Worm (Caenorhabditis elegans): Measurements from ENCODE around the gene sup-36.

Gene sup-36

ce11 chrIV:6562039-6562438 is 39.4 kb upstream of the sup-36 start:
- TF ChIP-seq gmeb-1 (tag; optimal IDR thresholded peaks at IDR 0.05) (no peak), nhr-6 (tag; optimal IDR thresholded peaks at IDR 0.05) (no peak), nhr-25 (tag; optimal IDR thresholded peaks at IDR 0.05) (no peak), lin-39 (tag; optimal IDR thresholded peaks at IDR 0.05) (no peak), nhr-237 (tag; optimal IDR thresholded peaks at IDR 0.05) (no peak), nhr-77 (tag; optimal IDR thresholded peaks at IDR 0.05) (no peak), ztf-4 (tag; optimal IDR thresholded peaks at IDR 0.05) (no peak), aly-2 (tag; optimal IDR thresholded peaks at IDR 0.05) (no peak), nhr-21 (tag; optimal IDR thresholded peaks at IDR 0.05) (no peak), nhr-12 (tag; optimal IDR thresholded peaks at IDR 0.05) (no peak), F13H6.1 (tag; optimal IDR thresholded peaks at IDR 0.05) (no peak), lin-13 (GFP tag; optimal IDR thresholded peaks at IDR 0.05) (no peak), elt-1 (tag; optimal IDR thresholded peaks at IDR 0.05) (no peak), snpc-4 (tag; optimal IDR thresholded peaks at IDR 0.05) (no peak)

- TF ChIP-seq nhr-129 (tag; optimal IDR thresholded peaks at IDR 0.05) (no peak), nhr-21 (tag; optimal IDR thresholded peaks at IDR 0.05) (no peak), sma-9 (GFP tag; optimal IDR thresholded peaks at IDR 0.05) (no peak), sma-9 (tag; optimal IDR thresholded peaks at IDR 0.05) (no peak), ceh-16 (tag; optimal IDR thresholded peaks at IDR 0.05) (no peak), unc-62 (GFP tag; optimal IDR thresholded peaks at IDR 0.05) (no peak), ztf-1 (GFP tag; conservative IDR thresholded peaks at IDR 0.05) (no peak), nhr-11 (tag; optimal IDR thresholded peaks at IDR 0.05) (no peak), crh-2 (tag; optimal IDR thresholded peaks at IDR 0.05) (no peak), ceh-82 (tag; optimal IDR thresholded peaks at IDR 0.05) (no peak), peb-1 (tag; optimal IDR thresholded peaks at IDR 0.05) (no peak), nhr-23 (tag; optimal IDR thresholded peaks at IDR 0.05) (no peak), elt-3 (tag; optimal IDR thresholded peaks at IDR 0.05) (no peak), zag-1 (tag; optimal IDR thresholded peaks at IDR 0.05) (no peak), nhr-6 (tag; optimal IDR thresholded peaks at IDR 0.05) (no peak), egl-27 (tag; optimal IDR thresholded peaks at IDR 0.05) (no peak)
These were observed 35.9 kb upstream of the sup-36 start for ce11 chrIV:6565605-6566004.

ce11 chrIV:6572238-6572637 is 29.2 kb upstream of the sup-36 start, which contains the start of gene bicd-1:
Gene bicd-1, minus strand, starts transcription at chrIV:6572338.
- TF ChIP-seq fos-1 (tag; optimal IDR thresholded peaks at IDR 0.05): no peak
- no peak for TF ChIP-seq mdl-1 (tag; optimal IDR thresholded peaks at IDR 0.05)
- no peak for TF ChIP-seq crh-2 (tag; optimal IDR thresholded peaks at IDR 0.05)
- no peak for TF ChIP-seq lsy-2 (tag; optimal IDR thresholded peaks at IDR 0.05)

- no peak for TF ChIP-seq blmp-1 (tag; optimal IDR thresholded peaks at IDR 0.05; ENCODE audit: insufficient read depth)
- no peak for TF ChIP-seq unc-39 (tag; optimal IDR thresholded peaks at IDR 0.05)
- no peak for TF ChIP-seq egl-27 (tag; optimal IDR thresholded peaks at IDR 0.05)
- TF ChIP-seq C34F6.9 (tag; optimal IDR thresholded peaks at IDR 0.05): no peak
- TF ChIP-seq zag-1 (tag; optimal IDR thresholded peaks at IDR 0.05): no peak
- TF ChIP-seq elt-1 (tag; optimal IDR thresholded peaks at IDR 0.05): no peak
- no peak for TF ChIP-seq ceh-16 (tag; optimal IDR thresholded peaks at IDR 0.05)
- TF ChIP-seq nhr-129 (tag; optimal IDR thresholded peaks at IDR 0.05): no peak
These were observed 28.8 kb upstream of the sup-36 start for ce11 chrIV:6572655-6573054.

- TF ChIP-seq F13H6.1 (tag; optimal IDR thresholded peaks at IDR 0.05) (no peak), ZK546.5 (tag; optimal IDR thresholded peaks at IDR 0.05) (no peak), ztf-11 (tag; optimal IDR thresholded peaks at IDR 0.05) (no peak), egl-27 (tag; optimal IDR thresholded peaks at IDR 0.05) (no peak), fos-1 (tag; optimal IDR thresholded peaks at IDR 0.05) (peak; percentile 42), nhr-12 (tag; optimal IDR thresholded peaks at IDR 0.05) (no peak), zag-1 (tag; optimal IDR thresholded peaks at IDR 0.05) (no peak), nhr-77 (tag; optimal IDR thresholded peaks at IDR 0.05) (no peak), C34F6.9 (tag; optimal IDR thresholded peaks at IDR 0.05) (peak; percentile 12), nhr-11 (tag; optimal IDR thresholded peaks at IDR 0.05) (no peak), mab-5 (tag; optimal IDR thresholded peaks at IDR 0.05) (no peak), gmeb-1 (tag; optimal IDR thresholded peaks at IDR 0.05) (no peak), nhr-21 (tag; optimal IDR thresholded peaks at IDR 0.05) (no peak), alr-1 (tag; optimal IDR thresholded peaks at IDR 0.05) (no peak), skn-1 (tag; optimal IDR thresholded peaks at IDR 0.05) (no peak)
These were observed 27.1 kb upstream of the sup-36 start for ce11 chrIV:6574343-6574742.

Measured in whole organism, L2 larva.